Fruit fly (Drosophila melanogaster) whole organism, prepupa: Measurements from ENCODE around the gene Sema1a.

Source experiments
- CG10669 ChIP-seq: fragments of 200-800 bp; sonication (Bioruptor generic); optimal IDR thresholded peaks from 3 replicates; lab custom pipeline; 2018; ENCODE audit warnings: missing biosample characterization, mild to moderate bottlenecking, missing genetic modification characterization, moderate library complexity
- CG11294 ChIP-seq: fragments of 200-800 bp; sonication (Bioruptor generic); IDR thresholded peaks from 2 replicates; pipeline ENCODE4 v1.3.6; 2022; ENCODE audit warnings: missing biosample characterization, missing genetic modification characterization
- CG8632 ChIP-seq: fragments of 200-800 bp; sonication (Bioruptor generic); optimal IDR thresholded peaks from 3 replicates; lab custom pipeline; 2016; ENCODE audit warnings: missing biosample characterization, missing genetic modification characterization
- Eip78C ChIP-seq: fragments of 200-800 bp; sonication (Bioruptor generic); peaks from one replicate; lab custom pipeline; 2016; ENCODE audit warnings: missing biosample characterization, missing genetic modification characterization
- Hr39 ChIP-seq: fragments of 200-800 bp; sonication (Bioruptor generic); optimal IDR thresholded peaks from 2 replicates; lab custom pipeline; 2016; ENCODE audit warnings: missing biosample characterization, missing genetic modification characterization
- Lpt ChIP-seq: fragments of 200-800 bp; sonication (Bioruptor generic); optimal IDR thresholded peaks from 3 replicates; lab custom pipeline; 2016; ENCODE audit warnings: missing biosample characterization, missing genetic modification characterization
- Met ChIP-seq: fragments of 200-800 bp; sonication (Bioruptor generic); optimal IDR thresholded peaks from 3 replicates; lab custom pipeline; 2016; ENCODE audit warnings: missing biosample characterization, missing genetic modification characterization
- Sox102F ChIP-seq: fragments of 200-800 bp; sonication (Bioruptor generic); optimal IDR thresholded peaks from 2 replicates; lab custom pipeline; 2016; ENCODE audit warnings: missing biosample characterization, mild to moderate bottlenecking, missing genetic modification characterization
- Sox14 ChIP-seq: fragments of 200-800 bp; sonication (Bioruptor generic); optimal IDR thresholded peaks from 3 replicates; lab custom pipeline; 2016; ENCODE audit warnings: missing biosample characterization, missing genetic modification characterization
- achi ChIP-seq: fragments of 200-800 bp; sonication (Bioruptor generic); optimal IDR thresholded peaks from 3 replicates; lab custom pipeline; 2016; ENCODE audit warnings: missing biosample characterization, missing genetic modification characterization
- acj6 ChIP-seq: fragments of 200-800 bp; sonication (Bioruptor generic); optimal IDR thresholded peaks from 3 replicates; lab custom pipeline; 2016; ENCODE audit warnings: missing biosample characterization, missing genetic modification characterization
- cyc ChIP-seq: fragments of 200-800 bp; sonication (Bioruptor generic); optimal IDR thresholded peaks from 3 replicates; lab custom pipeline; 2016; ENCODE audit warnings: missing biosample characterization, missing genetic modification characterization
- eg ChIP-seq: fragments of 200-800 bp; sonication (Bioruptor generic); IDR thresholded peaks from 3 replicates; pipeline ENCODE4 v1.3.6; 2022; ENCODE audit warnings: missing biosample characterization, missing genetic modification characterization
- salr ChIP-seq, 2 experiments: fragments of 200-800 bp; sonication (Bioruptor generic); optimal IDR thresholded peaks; 3 replicates each; lab custom pipeline; 2016 to 2018; ENCODE audit warnings: missing biosample characterization in 2 of 2, missing genetic modification characterization in 2 of 2, mild to moderate bottlenecking in 1 of 2

DNA sequence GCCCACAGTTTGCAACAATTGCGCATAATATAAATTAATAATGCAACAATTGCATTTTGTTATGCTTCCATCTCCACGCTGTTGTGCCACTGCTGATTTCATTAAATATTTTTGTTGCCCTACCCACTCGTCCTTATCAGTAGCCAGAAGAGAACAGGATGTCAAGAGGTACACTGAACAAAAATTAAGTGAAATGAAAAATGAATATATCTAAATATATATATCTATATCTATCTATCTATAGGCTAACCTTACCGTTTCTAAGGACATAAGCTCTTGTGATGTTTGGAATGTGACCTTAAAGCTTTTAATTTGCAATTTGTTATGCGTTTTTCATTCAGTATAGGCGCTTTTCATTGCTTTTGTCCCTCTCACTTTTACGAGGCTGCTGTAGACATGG, 70.7 kb downstream of the Sema1a start:
- TF ChIP-seq eg (GFP tag; lab: Robert Waterston, UW) = no peak
- no peak for TF ChIP-seq Lpt (GFP tag; lab: Kevin White, UChicago)
- TF ChIP-seq cyc (GFP tag; lab: Kevin White, UChicago) = no peak
- no peak for TF ChIP-seq Sox14 (GFP tag; lab: Kevin White, UChicago)
- TF ChIP-seq acj6 (GFP tag; lab: Kevin White, UChicago) = no peak
- no peak for TF ChIP-seq CG11294 (GFP tag; lab: Robert Waterston, UW)
- no peak for TF ChIP-seq Met (GFP tag; lab: Kevin White, UChicago)
- no peak for TF ChIP-seq Hr39 (GFP tag; lab: Kevin White, UChicago)
- TF ChIP-seq CG8632 (GFP tag; lab: Kevin White, UChicago) = no peak
- no peak for TF ChIP-seq CG10669 (GFP tag; lab: Kevin White, UChicago)
- TF ChIP-seq Eip78C (GFP tag; lab: Kevin White, UChicago) = peak; percentile 2
- no peak for TF ChIP-seq salr (GFP tag; optimal IDR thresholded peaks at IDR 0.05; lab: Kevin White, UChicago)
- TF ChIP-seq achi = no peak
- TF ChIP-seq Sox102F (GFP tag; lab: Kevin White, UChicago) = no peak
